Worm (Caenorhabditis elegans) whole organism, L4 larva: ENCODE measurements around the gene K01F9.2.

ENCODE experiments used
- ZK546.5 ChIP-seq, 2 experiments: sonication (generic microtip); optimal IDR thresholded peaks; 2 replicates each; lab custom pipeline; 2017; ENCODE audit warnings: missing biosample characterization in 2 of 2, missing genetic modification characterization in 2 of 2
- aha-1 ChIP-seq: fragments of 150-350 bp; peaks from one replicate; lab custom pipeline; 2014; ENCODE audit warnings: missing biosample characterization, missing genetic modification characterization
- ama-1 ChIP-seq: fragments of 150-350 bp; optimal IDR thresholded peaks from 2 replicates; lab custom pipeline; 2014; ENCODE audit warnings: inconsistent platforms, mixed read lengths
- ceh-32 ChIP-seq: sonication (generic microtip); optimal IDR thresholded peaks from 2 replicates; lab custom pipeline; 2016; ENCODE audit warnings: mild to moderate bottlenecking, missing genetic modification characterization, missing compliant biosample characterization; ENCODE audit not compliant: poor library complexity
- dmd-9 ChIP-seq: fragments of 200-800 bp; sonication (Bioruptor generic); IDR thresholded peaks from 2 replicates; pipeline ENCODE4 v1.3.6; 2022; ENCODE audit warnings: missing genetic modification reagents, missing genetic modification characterization, missing compliant biosample characterization
- egl-27 ChIP-seq: sonication (generic microtip); optimal IDR thresholded peaks from 3 replicates; lab custom pipeline; 2017; ENCODE audit warnings: missing biosample characterization, missing genetic modification reagents, missing genetic modification characterization
- fkh-10 ChIP-seq: fragments of 150-350 bp; optimal IDR thresholded peaks from 2 replicates; lab custom pipeline; 2014; ENCODE audit warnings: missing biosample characterization, missing genetic modification reagents, missing genetic modification characterization
- lin-13 ChIP-seq: fragments of 150-350 bp; optimal IDR thresholded peaks from 2 replicates; lab custom pipeline; 2014; ENCODE audit warnings: missing biosample characterization, missing genetic modification reagents, missing genetic modification characterization
- nhr-11 ChIP-seq: fragments of 150-350 bp; optimal IDR thresholded peaks from 2 replicates; lab custom pipeline; 2014; ENCODE audit warnings: missing biosample characterization, missing genetic modification characterization
- pha-4 ChIP-seq, 2 experiments: fragments of 150-350 bp in 1 of 2; fragments of 200-800 bp in 1 of 2; sonication (Bioruptor generic) in 1 of 2; IDR thresholded peaks in 1 of 2; optimal IDR thresholded peaks in 1 of 2; 2 replicates each; pipeline versions ENCODE4 v1.3.6 to Lab custom; 2014 to 2022; ENCODE audit warnings: missing genetic modification characterization in 2 of 2, missing genetic modification reagents in 2 of 2, missing biosample characterization in 1 of 2, missing compliant biosample characterization in 1 of 2
- unc-39 ChIP-seq: sonication (generic microtip); optimal IDR thresholded peaks from 2 replicates; lab custom pipeline; 2017; ENCODE audit warnings: missing biosample characterization, missing genetic modification characterization
- ztf-11 ChIP-seq: fragments of 150-350 bp; optimal IDR thresholded peaks from 2 replicates; lab custom pipeline; 2014; ENCODE audit warnings: missing biosample characterization, missing genetic modification characterization

DNA sequence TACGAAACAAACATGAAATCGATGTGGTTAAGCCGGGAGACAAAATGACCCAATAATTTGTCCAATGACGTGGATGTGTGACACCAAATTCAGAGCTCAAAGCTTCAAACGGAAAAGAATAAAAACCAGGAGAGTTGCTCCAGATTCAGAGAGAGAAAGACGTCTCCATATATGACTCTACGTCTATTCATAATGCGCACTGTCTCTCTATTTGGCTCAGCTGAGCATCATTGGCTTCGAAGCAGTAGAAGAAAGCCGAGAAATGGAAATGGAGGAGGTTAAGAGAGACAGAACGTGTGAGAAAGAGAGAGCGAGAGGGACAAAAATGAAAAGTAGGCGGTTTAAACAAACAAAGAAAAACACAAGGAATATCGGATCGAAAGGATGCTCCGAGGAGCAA is 9.4 kb upstream of the K01F9.2 start:
- no peak for TF ChIP-seq ztf-11 (tag; lab: Kevin White, UChicago)
- no peak for TF ChIP-seq ceh-32 (tag; lab: Kevin White, UChicago)
- TF ChIP-seq aha-1 (tag; lab: Kevin White, UChicago), result no peak
- TF ChIP-seq ZK546.5 (tag; optimal IDR thresholded peaks at IDR 0.05; lab: Kevin White, UChicago), result no peak
- TF ChIP-seq unc-39 (tag; lab: Kevin White, UChicago), result no peak
- TF ChIP-seq dmd-9 (GFP tag; lab: Robert Waterston, UW), result no peak
- no peak for TF ChIP-seq egl-27
- no peak for TF ChIP-seq ama-1 (lab: Kevin White, UChicago)
- no peak for TF ChIP-seq nhr-11 (tag; lab: Kevin White, UChicago)
- TF ChIP-seq pha-4 (GFP tag; IDR thresholded peaks at IDR 0.05; lab: Robert Waterston, UW), result no peak
- no peak for TF ChIP-seq pha-4 (tag; optimal IDR thresholded peaks at IDR 0.05; lab: Kevin White, UChicago)
- TF ChIP-seq lin-13 (GFP tag; lab: Kevin White, UChicago), result no peak
- TF ChIP-seq fkh-10, result no peak
